Worm (Caenorhabditis elegans) whole organism, L4 larva: ENCODE measurements around the gene ceh-28.

Source experiments
- F37D6.2 ChIP-seq: sonication (generic microtip); optimal IDR thresholded peaks from 2 replicates; lab custom pipeline; 2016; ENCODE audit warnings: mild to moderate bottlenecking, missing genetic modification characterization, missing compliant biosample characterization
- F44E2.7 ChIP-seq: fragments of 200-800 bp; sonication (Bioruptor generic); IDR thresholded peaks from 2 replicates; pipeline ENCODE4 v2.1.2; 2022; ENCODE audit warnings: missing genetic modification characterization, missing compliant biosample characterization
- F49E8.2 ChIP-seq: sonication (generic microtip); optimal IDR thresholded peaks from 2 replicates; lab custom pipeline; 2016; ENCODE audit warnings: missing compliant biosample characterization, mild to moderate bottlenecking, missing genetic modification characterization, borderline replicate concordance
- R02D3.7 ChIP-seq: fragments of 150-350 bp; sonication (generic microtip); optimal IDR thresholded peaks from 3 replicates; lab custom pipeline; 2014; ENCODE audit warnings: missing biosample characterization, missing genetic modification characterization
- T20F7.1 ChIP-seq: fragments of 200-800 bp; sonication (Bioruptor generic); optimal IDR thresholded peaks from 2 replicates; lab custom pipeline; 2018; ENCODE audit warnings: mild to moderate bottlenecking, missing genetic modification characterization, missing compliant biosample characterization
- T26A8.4 ChIP-seq: fragments of 200-800 bp; sonication (Bioruptor generic); IDR thresholded peaks from 2 replicates; pipeline ENCODE4 v1.3.6; 2022; ENCODE audit warnings: missing genetic modification characterization, missing compliant biosample characterization
- Y75B8A.6 ChIP-seq: fragments of 200-800 bp; sonication (Bioruptor generic); IDR thresholded peaks from 2 replicates; pipeline ENCODE4 v1.3.6; 2022; ENCODE audit warnings: missing genetic modification reagents, missing genetic modification characterization, missing compliant biosample characterization
- ZK337.2 ChIP-seq: fragments of 200-800 bp; sonication (Bioruptor generic); IDR thresholded peaks from 2 replicates; pipeline ENCODE4 v1.3.6; 2022; ENCODE audit warnings: missing genetic modification reagents, missing genetic modification characterization, missing compliant biosample characterization
- ZK546.5 ChIP-seq, 2 experiments: sonication (generic microtip); optimal IDR thresholded peaks; 2 replicates each; lab custom pipeline; 2017; ENCODE audit warnings: missing biosample characterization in 2 of 2, missing genetic modification characterization in 2 of 2
- arid-1 ChIP-seq: fragments of 200-800 bp; sonication (Bioruptor generic); conservative IDR thresholded peaks from 2 replicates; pipeline ENCODE4 v1.3.6; 2022; ENCODE audit warnings: missing genetic modification reagents, missing genetic modification characterization, missing compliant biosample characterization
- ctbp-1 ChIP-seq: fragments of 200-800 bp; sonication (Bioruptor generic); IDR thresholded peaks from 2 replicates; pipeline ENCODE4 v1.3.6; 2022; ENCODE audit warnings: missing genetic modification reagents, missing genetic modification characterization, missing compliant biosample characterization
- daf-12 ChIP-seq: fragments of 150-350 bp; optimal IDR thresholded peaks from 2 replicates; lab custom pipeline; 2014; ENCODE audit warnings: missing biosample characterization, missing genetic modification reagents, missing genetic modification characterization
- dmd-6 ChIP-seq: fragments of 200-800 bp; sonication (Bioruptor generic); IDR thresholded peaks from 2 replicates; pipeline ENCODE4 v1.3.6; 2022; ENCODE audit warnings: missing genetic modification reagents, missing genetic modification characterization, missing compliant biosample characterization
- dve-1 ChIP-seq: sonication (generic microtip); optimal IDR thresholded peaks from 2 replicates; lab custom pipeline; 2017; ENCODE audit warnings: antibody characterized with exemption, mild to moderate bottlenecking, missing genetic modification characterization, missing compliant biosample characterization; ENCODE audit not compliant: insufficient read depth
- egl-27 ChIP-seq: sonication (generic microtip); optimal IDR thresholded peaks from 3 replicates; lab custom pipeline; 2017; ENCODE audit warnings: missing biosample characterization, missing genetic modification reagents, missing genetic modification characterization
- fkh-10 ChIP-seq: fragments of 150-350 bp; optimal IDR thresholded peaks from 2 replicates; lab custom pipeline; 2014; ENCODE audit warnings: missing biosample characterization, missing genetic modification reagents, missing genetic modification characterization
- gei-8 ChIP-seq: fragments of 200-800 bp; sonication (Bioruptor generic); optimal IDR thresholded peaks from 2 replicates; lab custom pipeline; 2018; ENCODE audit warnings: mild to moderate bottlenecking, missing genetic modification characterization, missing compliant biosample characterization
- hif-1 ChIP-seq, 2 experiments: sonication (generic microtip); optimal IDR thresholded peaks; 2 replicates each; lab custom pipeline; 2016 to 2017; ENCODE audit warnings: missing compliant biosample characterization in 2 of 2, missing genetic modification characterization in 2 of 2, missing genetic modification reagents in 2 of 2, missing genotype in 2 of 2, mild to moderate bottlenecking in 1 of 2
- hmg-1.1 ChIP-seq: fragments of 200-800 bp; sonication (Bioruptor generic); IDR thresholded peaks from 2 replicates; pipeline ENCODE4 v1.3.6; 2022; ENCODE audit warnings: missing genetic modification reagents, missing genetic modification characterization, missing compliant biosample characterization
- lin-13 ChIP-seq: fragments of 150-350 bp; optimal IDR thresholded peaks from 2 replicates; lab custom pipeline; 2014; ENCODE audit warnings: missing biosample characterization, missing genetic modification reagents, missing genetic modification characterization
- lin-29 ChIP-seq: fragments of 200-800 bp; sonication (Bioruptor generic); IDR thresholded peaks from 2 replicates; pipeline ENCODE4 v1.3.6; 2022; ENCODE audit warnings: missing genetic modification reagents, missing genetic modification characterization, missing compliant biosample characterization
- lsy-2 ChIP-seq, 2 experiments: fragments of 150-350 bp in 1 of 2; sonication (generic microtip) in 1 of 2; optimal IDR thresholded peaks; 2 replicates each; lab custom pipeline; 2014 to 2017; ENCODE audit warnings: missing biosample characterization in 2 of 2, missing genetic modification characterization in 2 of 2
- madf-9 ChIP-seq: fragments of 200-800 bp; sonication (Bioruptor generic); conservative IDR thresholded peaks from 2 replicates; pipeline ENCODE4 v1.3.6; 2022; ENCODE audit warnings: missing genetic modification reagents, missing genetic modification characterization, missing compliant biosample characterization
- mes-2 ChIP-seq: sonication (generic microtip); optimal IDR thresholded peaks from 2 replicates; lab custom pipeline; 2016; ENCODE audit warnings: missing genotype, mild to moderate bottlenecking, missing genetic modification characterization, missing compliant biosample characterization; ENCODE audit not compliant: poor library complexity, severe bottlenecking
- mxl-2 ChIP-seq: fragments of 200-800 bp; sonication (Bioruptor generic); conservative IDR thresholded peaks from 2 replicates; pipeline ENCODE4 v1.3.6; 2022; ENCODE audit warnings: missing genetic modification reagents, missing genetic modification characterization, missing compliant biosample characterization
- nhr-10 ChIP-seq: fragments of 150-350 bp; optimal IDR thresholded peaks from 2 replicates; lab custom pipeline; 2014; ENCODE audit warnings: missing biosample characterization, missing genetic modification characterization
- nhr-41 ChIP-seq: fragments of 200-800 bp; sonication (Bioruptor generic); IDR thresholded peaks from 2 replicates; pipeline ENCODE4 v1.3.6; 2022; ENCODE audit warnings: missing genetic modification reagents, missing genetic modification characterization, missing compliant biosample characterization
- pha-4 ChIP-seq, 2 experiments: fragments of 150-350 bp in 1 of 2; fragments of 200-800 bp in 1 of 2; sonication (Bioruptor generic) in 1 of 2; IDR thresholded peaks in 1 of 2; optimal IDR thresholded peaks in 1 of 2; 2 replicates each; pipeline versions ENCODE4 v1.3.6 to Lab custom; 2014 to 2022; ENCODE audit warnings: missing genetic modification characterization in 2 of 2, missing genetic modification reagents in 2 of 2, missing biosample characterization in 1 of 2, missing compliant biosample characterization in 1 of 2
- php-3 ChIP-seq: fragments of 200-800 bp; sonication (Bioruptor generic); IDR thresholded peaks from 2 replicates; pipeline ENCODE4 v1.3.6; 2022; ENCODE audit warnings: missing genetic modification reagents, missing genetic modification characterization, missing compliant biosample characterization
- saeg-2 ChIP-seq: fragments of 200-800 bp; sonication (Bioruptor generic); IDR thresholded peaks from 2 replicates; pipeline ENCODE4 v1.3.6; 2022; ENCODE audit warnings: missing genetic modification reagents, missing genetic modification characterization, missing compliant biosample characterization
- skn-1 ChIP-seq: fragments of 150-350 bp; optimal IDR thresholded peaks from 2 replicates; lab custom pipeline; 2014; ENCODE audit warnings: missing biosample characterization, missing genetic modification characterization
- spr-1 ChIP-seq: sonication (generic microtip); optimal IDR thresholded peaks from 2 replicates; lab custom pipeline; 2016; ENCODE audit warnings: mild to moderate bottlenecking, missing genetic modification characterization, missing compliant biosample characterization
- spr-3 ChIP-seq: fragments of 200-800 bp; sonication (Bioruptor generic); optimal IDR thresholded peaks from 2 replicates; lab custom pipeline; 2018; ENCODE audit warnings: mild to moderate bottlenecking, missing genetic modification characterization, missing compliant biosample characterization
- tra-1 ChIP-seq: fragments of 200-800 bp; sonication (Bioruptor generic); IDR thresholded peaks from 2 replicates; pipeline ENCODE4 v1.3.6; 2022; ENCODE audit warnings: missing genetic modification reagents, missing genetic modification characterization, missing compliant biosample characterization
- unc-39 ChIP-seq: sonication (generic microtip); optimal IDR thresholded peaks from 2 replicates; lab custom pipeline; 2017; ENCODE audit warnings: missing biosample characterization, missing genetic modification characterization
- zag-1 ChIP-seq: fragments of 150-350 bp; optimal IDR thresholded peaks from 2 replicates; lab custom pipeline; 2014; ENCODE audit warnings: missing biosample characterization, missing genetic modification characterization
- zip-2 ChIP-seq: fragments of 150-350 bp; optimal IDR thresholded peaks from 2 replicates; lab custom pipeline; 2014; ENCODE audit warnings: missing biosample characterization, missing genetic modification characterization

The ceh-28 gene

ce11 chrX:13074373-13074772 is at the start of gene ceh-28:
Gene ceh-28, plus strand, starts transcription at chrX:13074673.
- no peak for TF ChIP-seq php-3 (GFP tag; lab: Robert Waterston, UW)
- no peak for TF ChIP-seq F44E2.7 (GFP tag; lab: Robert Waterston, UW)
- no peak for TF ChIP-seq fkh-10 (GFP tag; lab: Kevin White, UChicago)
- TF ChIP-seq T20F7.1 (GFP tag; lab: Kevin White, UChicago), result no peak
- no peak for TF ChIP-seq lin-29
- TF ChIP-seq zag-1 (tag; lab: Kevin White, UChicago), result no peak
- no peak for TF ChIP-seq T26A8.4 (GFP tag; lab: Robert Waterston, UW)
- no peak for TF ChIP-seq mes-2 (tag; lab: Kevin White, UChicago)
- no peak for TF ChIP-seq mxl-2 (GFP tag; lab: Robert Waterston, UW)
- no peak for TF ChIP-seq dmd-6
- TF ChIP-seq spr-1 (tag; lab: Kevin White, UChicago), result no peak
- TF ChIP-seq skn-1, result no peak
- TF ChIP-seq hmg-1.1 (GFP tag; lab: Robert Waterston, UW), result no peak
- TF ChIP-seq F37D6.2 (tag; lab: Kevin White, UChicago), result no peak
- TF ChIP-seq pha-4 (GFP tag; IDR thresholded peaks at IDR 0.05; lab: Robert Waterston, UW), result no peak
- TF ChIP-seq pha-4 (tag; optimal IDR thresholded peaks at IDR 0.05; lab: Kevin White, UChicago), result no peak
- no peak for TF ChIP-seq nhr-41 (GFP tag; lab: Robert Waterston, UW)
- TF ChIP-seq daf-12 (tag; lab: Kevin White, UChicago), result no peak
- no peak for TF ChIP-seq lsy-2 (tag; optimal IDR thresholded peaks at IDR 0.05; lab: Kevin White, UChicago)
- TF ChIP-seq ZK546.5 (tag; optimal IDR thresholded peaks at IDR 0.05; lab: Kevin White, UChicago), result no peak

DNA sequence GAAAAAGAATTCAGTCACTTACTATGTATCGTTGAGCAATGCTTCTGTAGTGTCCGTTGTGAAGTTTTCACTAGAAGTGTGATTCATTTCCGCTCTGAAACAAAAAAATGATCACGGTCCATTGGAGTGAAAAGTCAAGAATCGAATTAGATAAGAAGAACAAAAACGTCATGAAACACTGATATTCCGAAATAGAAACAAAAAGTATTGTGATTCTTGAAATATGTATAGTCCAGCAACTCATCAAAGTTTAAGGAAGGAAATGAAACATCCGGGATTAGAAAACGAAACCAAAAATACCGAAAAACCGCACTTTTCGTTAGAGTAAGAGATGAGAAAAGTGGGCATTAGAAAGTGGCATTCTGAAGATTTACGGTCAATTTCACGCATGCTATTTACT is 41.9 kb upstream of the ceh-28 start, which contains the start of gene npr-10:
Gene npr-10 (minus strand): TSS at position 101 of the 400 bp plus-strand sequence.
- TF ChIP-seq unc-39, result no peak
- no peak for TF ChIP-seq nhr-10 (tag; lab: Kevin White, UChicago)
- TF ChIP-seq spr-1 (tag; lab: Kevin White, UChicago), result no peak
- TF ChIP-seq F49E8.2 (tag; lab: Kevin White, UChicago), result no peak
- no peak for TF ChIP-seq madf-9 (GFP tag; lab: Robert Waterston, UW)
- no peak for TF ChIP-seq T20F7.1 (GFP tag; lab: Kevin White, UChicago)
- no peak for TF ChIP-seq Y75B8A.6 (GFP tag; lab: Robert Waterston, UW)
- TF ChIP-seq zip-2, result no peak
- TF ChIP-seq R02D3.7 (tag; lab: Kevin White, UChicago), result no peak

- no peak for TF ChIP-seq ZK337.2 (GFP tag; lab: Robert Waterston, UW)
- no peak for TF ChIP-seq tra-1 (GFP tag; lab: Robert Waterston, UW)
- TF ChIP-seq dve-1 (tag; lab: Kevin White, UChicago), result no peak
- no peak for TF ChIP-seq arid-1
- no peak for TF ChIP-seq lin-29
- TF ChIP-seq lin-13, result no peak
- no peak for TF ChIP-seq spr-3
- no peak for TF ChIP-seq php-3 (GFP tag; lab: Robert Waterston, UW)
- TF ChIP-seq hif-1 (tag; optimal IDR thresholded peaks at IDR 0.05; lab: Kevin White, UChicago), result no peak
- TF ChIP-seq egl-27, result no peak
- TF ChIP-seq saeg-2 (GFP tag; lab: Robert Waterston, UW), result no peak
- TF ChIP-seq nhr-10 (tag; lab: Kevin White, UChicago), result no peak
- TF ChIP-seq gei-8, result no peak
- no peak for TF ChIP-seq mxl-2 (GFP tag; lab: Robert Waterston, UW)
- no peak for TF ChIP-seq ctbp-1 (GFP tag; lab: Robert Waterston, UW)
Observed at ce11 chrX:13033850-13034249, 40.6 kb upstream of the ceh-28 start.
